Fruit fly (Drosophila melanogaster) S2 (cell line): ENCODE data around the gene Ag5r2.

Experiments used
- CG8478 ChIP-seq: fragments of >200 bp; optimal IDR thresholded peaks from 2 replicates; lab custom pipeline; 2018
- CTCF ChIP-seq, 2 experiments: fragments of >200 bp; optimal IDR thresholded peaks; 2 replicates each; lab custom pipeline; 2018

- TF ChIP-seq CG8478 (lab: Kevin White, UChicago) (no peak), CTCF (optimal IDR thresholded peaks at IDR 0.05; lab: Kevin White, UChicago) (no peak)
These were observed 43.8 kb upstream of the Ag5r2 start for dm6 chrX:14827643-14828042.
